Worm (Caenorhabditis elegans): ENCODE measurements around the gene F39C12.1.
A peak's percentile ranks its signal among the peaks of the same experiment; 100 is the strongest.

F39C12.1 gene

ce11 chrX:4853060-4853459 is at the start of gene F39C12.1:
TSS of gene F39C12.1 (minus strand) at chrX:4853195.
- TF ChIP-seq efl-1 (GFP tag; optimal IDR thresholded peaks at IDR 0.05) (no peak), let-607 (tag; optimal IDR thresholded peaks at IDR 0.05) (peak; percentile 24 to 52), hmg-20 (GFP tag; IDR thresholded peaks at IDR 0.05) (no peak), lin-35 (GFP tag; optimal IDR thresholded peaks at IDR 0.05) (no peak), dox-1 (GFP tag; IDR thresholded peaks at IDR 0.05) (peak; percentile 69; the same call in 1 of the 2 replicates), bed-1 (GFP tag; IDR thresholded peaks at IDR 0.05) (no peak), unc-62 (GFP tag; optimal IDR thresholded peaks at IDR 0.05) (no peak), nhr-80 (tag; optimal IDR thresholded peaks at IDR 0.05) (peak; percentile 95), hmg-1.2 (GFP tag; IDR thresholded peaks at IDR 0.05) (peak; percentile 95), ets-4 (GFP tag; optimal IDR thresholded peaks at IDR 0.05) (peak; percentile 31), ccch-3 (GFP tag; optimal IDR thresholded peaks at IDR 0.05) (no peak)

- no peak for TF ChIP-seq F33H1.4 (GFP tag; IDR thresholded peaks at IDR 0.05)
- TF ChIP-seq ceh-27 (GFP tag; optimal IDR thresholded peaks at IDR 0.05) = no peak
- no peak for TF ChIP-seq nfya-1 (tag; optimal IDR thresholded peaks at IDR 0.05; ENCODE audit: borderline replicate concordance, insufficient read depth)
- TF ChIP-seq lin-40 (tag; optimal IDR thresholded peaks at IDR 0.05) = no peak
- no peak for TF ChIP-seq madf-10 (tag; optimal IDR thresholded peaks at IDR 0.05)
- no peak for TF ChIP-seq snpc-1.3 (tag; optimal IDR thresholded peaks at IDR 0.05; ENCODE audit: insufficient read depth)
- TF ChIP-seq madf-3 (GFP tag; IDR thresholded peaks at IDR 0.05) = no peak
- TF ChIP-seq Y95B8A.8 (GFP tag; IDR thresholded peaks at IDR 0.05) = no peak
- no peak for TF ChIP-seq nfyb-1 (GFP tag; IDR thresholded peaks at IDR 0.05)
- no peak for TF ChIP-seq nhr-120 (GFP tag; IDR thresholded peaks at IDR 0.05)
- no peak for TF ChIP-seq aptf-3 (GFP tag; IDR thresholded peaks at IDR 0.05)
- no peak for TF ChIP-seq hmg-20 (GFP tag; IDR thresholded peaks at IDR 0.05)
- no peak for TF ChIP-seq egl-44 (GFP tag; IDR thresholded peaks at IDR 0.05)
- TF ChIP-seq rec-8 (tag; optimal IDR thresholded peaks at IDR 0.05) = no peak
- TF ChIP-seq ekl-4 (GFP tag; IDR thresholded peaks at IDR 0.05) = no peak
- no peak for TF ChIP-seq mcd-1 (GFP tag; IDR thresholded peaks at IDR 0.05)
- no peak for TF ChIP-seq F57C9.4 (tag; optimal IDR thresholded peaks at IDR 0.05)
Measured at ce11 chrX:4902376-4902775, 49.4 kb upstream of the F39C12.1 start.

ce11 chrX:4901974-4902373 is 49.0 kb upstream of the F39C12.1 start:
- TF ChIP-seq nhr-90 (tag; optimal IDR thresholded peaks at IDR 0.05) (no peak), tlf-1 (GFP tag; optimal IDR thresholded peaks at IDR 0.05) (no peak), Y56A3A.18 (GFP tag; IDR thresholded peaks at IDR 0.05) (no peak), lin-35 (GFP tag; optimal IDR thresholded peaks at IDR 0.05) (peak in 1 of 3 experiments; percentile 6)

- no peak for TF ChIP-seq mel-28 (tag; optimal IDR thresholded peaks at IDR 0.05; ENCODE audit: borderline replicate concordance)
- no peak for TF ChIP-seq unc-62 (GFP tag; optimal IDR thresholded peaks at IDR 0.05)
- TF ChIP-seq somi-1 (GFP tag; optimal IDR thresholded peaks at IDR 0.05) = no peak
- TF ChIP-seq nfyb-1 (GFP tag; IDR thresholded peaks at IDR 0.05) = no peak
- no peak for TF ChIP-seq K12H6.12 (tag; optimal IDR thresholded peaks at IDR 0.05)
- no peak for TF ChIP-seq T26A5.8 (tag; optimal IDR thresholded peaks at IDR 0.05)
Measured at ce11 chrX:4900685-4901084, 47.7 kb upstream of the F39C12.1 start, which contains the start of gene T07F12.4. TSS of gene T07F12.4 (minus strand) at chrX:4900814.
